Fruit fly (Drosophila melanogaster): Measurements from ENCODE around the gene CG9192.

DNA sequence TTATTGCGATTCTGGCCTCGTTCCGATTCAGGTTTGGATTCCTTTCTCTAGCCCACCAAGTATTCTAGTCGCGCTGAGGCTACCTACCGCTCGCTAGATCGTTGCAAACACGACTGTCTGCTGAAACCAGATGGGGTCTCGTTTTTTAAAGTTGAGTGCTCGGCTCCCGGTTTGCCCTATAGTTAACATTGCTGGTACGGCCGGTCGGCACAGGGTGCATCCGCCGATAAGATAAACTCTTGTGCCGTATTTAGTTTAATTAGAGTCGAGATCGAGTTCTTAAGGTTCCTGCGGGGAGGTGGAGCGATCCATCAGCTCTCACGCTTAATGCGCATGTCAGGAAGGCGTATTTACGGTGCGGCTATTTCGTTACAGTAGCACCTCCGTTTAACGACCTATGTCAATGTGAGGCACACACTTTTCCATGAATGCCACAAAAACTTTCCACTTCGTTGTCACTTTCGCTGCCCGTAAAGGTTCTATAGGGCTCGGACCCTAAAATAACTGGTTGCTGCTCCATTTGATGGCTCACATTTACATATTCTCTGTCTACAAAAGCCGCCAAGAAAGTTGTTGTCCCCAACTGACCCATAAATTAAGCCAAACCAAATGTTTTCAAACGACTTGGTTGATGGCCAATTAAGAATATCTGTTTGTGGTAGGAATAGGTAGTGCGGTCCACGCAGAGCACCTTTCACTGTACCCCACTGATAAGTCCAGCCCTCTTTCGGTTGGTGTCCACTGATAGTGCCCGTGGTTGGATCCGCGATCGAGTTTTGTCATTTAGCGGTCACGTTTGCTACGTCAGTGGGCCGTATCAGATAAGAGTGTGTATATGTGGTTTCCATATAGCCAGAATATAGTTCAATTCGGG is 33.2 kb downstream of the CG9192 start, which contains the start of gene CG9119:
- no peak for TF ChIP-seq Sin3A (optimal IDR thresholded peaks at IDR 0.05)
- TF ChIP-seq h (optimal IDR thresholded peaks at IDR 0.05) = no peak
- no peak for TF ChIP-seq ttk (optimal IDR thresholded peaks at IDR 0.05)
- TF ChIP-seq Myc (optimal IDR thresholded peaks at IDR 0.05) = no peak
- TF ChIP-seq psq (optimal IDR thresholded peaks at IDR 0.05) = no peak
- no peak for TF ChIP-seq insv (optimal IDR thresholded peaks at IDR 0.05)

Measured in Kc167 (cell line).